Worm (Caenorhabditis elegans) whole organism, L1 larva: ENCODE data around the gene K05B2.4.

Experiments used
- ama-1 ChIP-seq: fragments of 150-350 bp; optimal IDR thresholded peaks from 2 replicates; lab custom pipeline; 2014
- fos-1 ChIP-seq: fragments of 150-350 bp; optimal IDR thresholded peaks from 2 replicates; lab custom pipeline; 2014; ENCODE audit warnings: missing biosample characterization, missing genetic modification characterization
- lin-39 ChIP-seq: fragments of 150-350 bp; optimal IDR thresholded peaks from 2 replicates; lab custom pipeline; 2014; ENCODE audit warnings: missing biosample characterization, missing genetic modification reagents, missing genetic modification characterization
- sox-4 ChIP-seq: sonication (generic microtip); optimal IDR thresholded peaks from 2 replicates; lab custom pipeline; 2016; ENCODE audit warnings: missing genetic modification characterization, missing compliant biosample characterization

ce11 chrX:4959440-4959839 lies 38.6 kb upstream of the K05B2.4 start:
- TF ChIP-seq ama-1: no peak
- TF ChIP-seq fos-1 (tag; lab: Kevin White, UChicago): no peak
- no peak for TF ChIP-seq sox-4 (tag; lab: Kevin White, UChicago)
- TF ChIP-seq lin-39 (tag; lab: Kevin White, UChicago): no peak
